Fruit fly (Drosophila melanogaster): Measurements from ENCODE around the gene CG5555.
A peak's percentile ranks its signal among the peaks of the same experiment; 100 is the strongest.

CG5555 gene

dm6 chr3R:19151848-19152787 lies 28.2 kb downstream of the CG5555 start (continued):
- TF ChIP-seq Camta (GFP tag; optimal IDR thresholded peaks at IDR 0.05): no peak
- TF ChIP-seq pita (GFP tag; optimal IDR thresholded peaks at IDR 0.05): no peak
- TF ChIP-seq tx (GFP tag; optimal IDR thresholded peaks at IDR 0.05): no peak
- TF ChIP-seq CG8281 (tag; optimal IDR thresholded peaks at IDR 0.05): no peak
- TF ChIP-seq h (optimal IDR thresholded peaks at IDR 0.05): no peak
- 0 out of 3 replicates have a peak, but pooled peaks have one; percentile 13 for TF ChIP-seq CG11093 (GFP tag; IDR thresholded peaks at IDR 0.05)
- TF ChIP-seq HLH3B (GFP tag; IDR thresholded peaks at IDR 0.05): peak; percentile 56; the same call in 1 of the 2 replicates
- no peak for TF ChIP-seq pan (optimal IDR thresholded peaks at IDR 0.05)
- TF ChIP-seq pan (GFP tag; optimal IDR thresholded peaks at IDR 0.05 in 1 of 2, IDR thresholded peaks at IDR 0.05 in 1 of 2): peak in 1 of 2 experiments; percentile 60
- peak; percentile 53 for TF ChIP-seq CG7839 (tag; optimal IDR thresholded peaks at IDR 0.05)
- TF ChIP-seq B-H1 (GFP tag; IDR thresholded peaks at IDR 0.05): peak; percentile 40; the same call in 1 of the 3 replicates
- TF ChIP-seq Hand (GFP tag; optimal IDR thresholded peaks at IDR 0.05): no peak
- TF ChIP-seq CG11696 (GFP tag; IDR thresholded peaks at IDR 0.05): peak; percentile 79
- peak; percentile 36 for TF ChIP-seq dmrt99B (tag; optimal IDR thresholded peaks at IDR 0.05)
- TF ChIP-seq CG8924 (tag; optimal IDR thresholded peaks at IDR 0.05): peak; percentile 1
- TF ChIP-seq Blimp-1 (GFP tag; optimal IDR thresholded peaks at IDR 0.05): peak; percentile 16
- no peak for TF ChIP-seq Poxn (GFP tag; IDR thresholded peaks at IDR 0.05)
- TF ChIP-seq lilli (GFP tag; optimal IDR thresholded peaks at IDR 0.05): no peak
- TF ChIP-seq al (GFP tag; IDR thresholded peaks at IDR 0.05): peak; percentile 49; the same call in 1 of the 2 replicates
- no peak for TF ChIP-seq cato (GFP tag; optimal IDR thresholded peaks at IDR 0.05; ENCODE audit: borderline replicate concordance)
- TF ChIP-seq zen (tag; optimal IDR thresholded peaks at IDR 0.05): no peak
- TF ChIP-seq trh (GFP tag; optimal IDR thresholded peaks at IDR 0.05): no peak
- TF ChIP-seq CG2678 (tag; optimal IDR thresholded peaks at IDR 0.05): peak; percentile 59
- no peak for TF ChIP-seq CG5180 (GFP tag; optimal IDR thresholded peaks at IDR 0.05)
- TF ChIP-seq CG15011 (GFP tag; optimal IDR thresholded peaks at IDR 0.05): peak; percentile 9
- TF ChIP-seq peb (GFP tag; IDR thresholded peaks at IDR 0.05): 0 out of 2 replicates have a peak, but pooled peaks have one; percentile 37
- TF ChIP-seq MESR4 (GFP tag; optimal IDR thresholded peaks at IDR 0.05): no peak
- TF ChIP-seq insv (GFP tag; optimal IDR thresholded peaks at IDR 0.05): no peak
- TF ChIP-seq CG12744 (GFP tag; optimal IDR thresholded peaks at IDR 0.05): no peak
- no peak for TF ChIP-seq CG17802 (tag; optimal IDR thresholded peaks at IDR 0.05)
- TF ChIP-seq ewg (GFP tag; optimal IDR thresholded peaks at IDR 0.05): no peak
- no peak for TF ChIP-seq Lhr (GFP tag; optimal IDR thresholded peaks at IDR 0.05)
- peak; percentile 28; the same call in 1 of the 2 replicates for TF ChIP-seq lmd (GFP tag; IDR thresholded peaks at IDR 0.05)
- TF ChIP-seq CHES-1-like (GFP tag; optimal IDR thresholded peaks at IDR 0.05): no peak
- TF ChIP-seq Hr39 (optimal IDR thresholded peaks at IDR 0.05): no peak
- no peak for TF ChIP-seq Ravus (GFP tag; IDR thresholded peaks at IDR 0.05)
- TF ChIP-seq gcm (GFP tag; optimal IDR thresholded peaks at IDR 0.05): no peak
- no peak for TF ChIP-seq Bteb2 (GFP tag; optimal IDR thresholded peaks at IDR 0.05)
- TF ChIP-seq crc (GFP tag; optimal IDR thresholded peaks at IDR 0.05): no peak
- TF ChIP-seq CG17186 (GFP tag; optimal IDR thresholded peaks at IDR 0.05): no peak
- TF ChIP-seq Usf (GFP tag; optimal IDR thresholded peaks at IDR 0.05): no peak
- peak; percentile 36; the same call in 1 of the 2 replicates for TF ChIP-seq CG5953 (GFP tag; IDR thresholded peaks at IDR 0.05)
- no peak for TF ChIP-seq hkb (optimal IDR thresholded peaks at IDR 0.05)
- peak; percentile 59 for TF ChIP-seq hkb (GFP tag; IDR thresholded peaks at IDR 0.05)
- TF ChIP-seq CG10979 (tag; optimal IDR thresholded peaks at IDR 0.05): no peak
- peak; percentile 38 for TF ChIP-seq Meics (GFP tag; optimal IDR thresholded peaks at IDR 0.05)
- TF ChIP-seq CG12236 (GFP tag; optimal IDR thresholded peaks at IDR 0.05): no peak
- TF ChIP-seq row (GFP tag; IDR thresholded peaks at IDR 0.05): peak; percentile 59; the same call in 2 of the 3 replicates
- TF ChIP-seq CG32767 (GFP tag; IDR thresholded peaks at IDR 0.05): no peak
